Worm (Caenorhabditis elegans) whole organism, L3 larva: Measurements from ENCODE around the gene ins-13.

Experiments
- R02D3.7 ChIP-seq: fragments of 150-350 bp; optimal IDR thresholded peaks from 2 replicates; lab custom pipeline; 2014; ENCODE audit warnings: missing biosample characterization, missing genetic modification characterization
- aly-2 ChIP-seq: fragments of 150-350 bp; optimal IDR thresholded peaks from 2 replicates; lab custom pipeline; 2014; ENCODE audit warnings: missing biosample characterization, missing genetic modification characterization
- ceh-16 ChIP-seq: sonication (generic microtip); optimal IDR thresholded peaks from 2 replicates; lab custom pipeline; 2017; ENCODE audit warnings: missing biosample characterization, missing genetic modification characterization
- ceh-28 ChIP-seq: fragments of 150-350 bp; optimal IDR thresholded peaks from 2 replicates; lab custom pipeline; 2014; ENCODE audit warnings: missing biosample characterization, missing genetic modification reagents, missing genetic modification characterization
- ceh-82 ChIP-seq: fragments of 150-350 bp; optimal IDR thresholded peaks from 2 replicates; lab custom pipeline; 2014; ENCODE audit warnings: missing biosample characterization, missing genetic modification characterization
- daf-12 ChIP-seq: fragments of 150-350 bp; optimal IDR thresholded peaks from 2 replicates; lab custom pipeline; 2014; ENCODE audit warnings: missing biosample characterization, missing genetic modification reagents, missing genetic modification characterization
- egl-27 ChIP-seq: sonication (generic microtip); optimal IDR thresholded peaks from 4 replicates; lab custom pipeline; 2017; ENCODE audit warnings: missing biosample characterization, missing genetic modification reagents, missing genetic modification characterization
- egl-5 ChIP-seq: fragments of 150-350 bp; optimal IDR thresholded peaks from 2 replicates; lab custom pipeline; 2017; ENCODE audit warnings: missing biosample characterization, missing genetic modification reagents, missing genetic modification characterization, inconsistent platforms
- elt-2 ChIP-seq: sonication (generic microtip); optimal IDR thresholded peaks from 2 replicates; lab custom pipeline; 2016; ENCODE audit warnings: missing genetic modification reagents, mild to moderate bottlenecking, missing genetic modification characterization, missing compliant biosample characterization
- elt-3 ChIP-seq, 3 experiments: fragments of 150-350 bp in 1 of 3; sonication (generic microtip) in 2 of 3; optimal IDR thresholded peaks; 2 replicates in 2 of 3; 4 replicates in 1 of 3; lab custom pipeline; 2014 to 2017; ENCODE audit warnings: missing biosample characterization in 3 of 3, missing genetic modification characterization in 3 of 3
- eor-1 ChIP-seq, 2 experiments: fragments of 150-350 bp; optimal IDR thresholded peaks; 2 replicates each; lab custom pipeline; 2014 to 2018; ENCODE audit warnings: missing biosample characterization in 2 of 2, missing genetic modification characterization in 2 of 2
- fkh-2 ChIP-seq: fragments of 150-350 bp; optimal IDR thresholded peaks from 2 replicates; lab custom pipeline; 2014; ENCODE audit warnings: missing biosample characterization, missing genetic modification reagents, missing genetic modification characterization
- fos-1 ChIP-seq: fragments of 150-350 bp; optimal IDR thresholded peaks from 2 replicates; lab custom pipeline; 2014; ENCODE audit warnings: missing biosample characterization, missing genetic modification characterization
- jun-1 ChIP-seq: fragments of 150-350 bp; optimal IDR thresholded peaks from 2 replicates; lab custom pipeline; 2014; ENCODE audit warnings: missing biosample characterization, missing genetic modification reagents, missing genetic modification characterization
- lin-15B ChIP-seq: fragments of 150-350 bp; optimal IDR thresholded peaks from 2 replicates; lab custom pipeline; 2014; ENCODE audit warnings: missing biosample characterization, missing genetic modification characterization
- lin-39 ChIP-seq: fragments of 150-350 bp; optimal IDR thresholded peaks from 2 replicates; lab custom pipeline; 2018; ENCODE audit warnings: missing biosample characterization, missing genetic modification reagents, missing genetic modification characterization
- lsy-12 ChIP-seq: sonication (generic microtip); optimal IDR thresholded peaks from 2 replicates; lab custom pipeline; 2016; ENCODE audit warnings: mild to moderate bottlenecking, missing genetic modification characterization, missing compliant biosample characterization
- mdl-1 ChIP-seq: fragments of 150-350 bp; optimal IDR thresholded peaks from 2 replicates; lab custom pipeline; 2014; ENCODE audit warnings: missing biosample characterization, missing genetic modification characterization
- mml-1 ChIP-seq: fragments of 150-350 bp; sonication (generic microtip); optimal IDR thresholded peaks from 3 replicates; lab custom pipeline; 2014; ENCODE audit warnings: missing biosample characterization, missing genetic modification characterization
- nhr-11 ChIP-seq: fragments of 150-350 bp; optimal IDR thresholded peaks from 2 replicates; lab custom pipeline; 2014; ENCODE audit warnings: missing biosample characterization, missing genetic modification characterization
- nhr-23 ChIP-seq: fragments of 150-350 bp; optimal IDR thresholded peaks from 2 replicates; lab custom pipeline; 2014; ENCODE audit warnings: missing biosample characterization, missing genetic modification reagents, missing genetic modification characterization
- nhr-237 ChIP-seq: fragments of 150-350 bp; optimal IDR thresholded peaks from 2 replicates; lab custom pipeline; 2014; ENCODE audit warnings: missing biosample characterization, missing genetic modification characterization
- nhr-25 ChIP-seq: sonication (generic microtip); optimal IDR thresholded peaks from 2 replicates; lab custom pipeline; 2017; ENCODE audit warnings: missing biosample characterization, missing genetic modification characterization
- nhr-28 ChIP-seq: fragments of 150-350 bp; optimal IDR thresholded peaks from 2 replicates; lab custom pipeline; 2014; ENCODE audit warnings: missing biosample characterization, missing genetic modification characterization
- nhr-77 ChIP-seq: fragments of 150-350 bp; optimal IDR thresholded peaks from 2 replicates; lab custom pipeline; 2014; ENCODE audit warnings: missing biosample characterization, missing genetic modification characterization
- pha-4 ChIP-seq: fragments of 150-350 bp; optimal IDR thresholded peaks from 2 replicates; lab custom pipeline; 2014; ENCODE audit warnings: missing biosample characterization, missing genetic modification reagents, missing genetic modification characterization
- pqm-1 ChIP-seq: fragments of 150-350 bp; optimal IDR thresholded peaks from 2 replicates; lab custom pipeline; 2017; ENCODE audit warnings: missing biosample characterization, missing genetic modification characterization, inconsistent platforms
- sea-2 ChIP-seq: fragments of 150-350 bp; sonication (generic microtip); optimal IDR thresholded peaks from 4 replicates; lab custom pipeline; 2014; ENCODE audit warnings: missing biosample characterization, missing genetic modification reagents, missing genetic modification characterization
- skn-1 ChIP-seq: fragments of 150-350 bp; optimal IDR thresholded peaks from 2 replicates; lab custom pipeline; 2014; ENCODE audit warnings: missing biosample characterization, missing genetic modification characterization
- snpc-4 ChIP-seq: fragments of 150-350 bp; optimal IDR thresholded peaks from 2 replicates; lab custom pipeline; 2014; ENCODE audit warnings: missing biosample characterization, missing genetic modification characterization
- tbx-2 ChIP-seq: sonication (generic microtip); optimal IDR thresholded peaks from 2 replicates; lab custom pipeline; 2016; ENCODE audit warnings: mild to moderate bottlenecking, missing genetic modification characterization, missing compliant biosample characterization
- unc-62 ChIP-seq: fragments of 150-350 bp; sonication (generic microtip); optimal IDR thresholded peaks from 4 replicates; lab custom pipeline; 2014; ENCODE audit warnings: missing biosample characterization, missing genetic modification reagents, missing genetic modification characterization
- zag-1 ChIP-seq: fragments of 150-350 bp; optimal IDR thresholded peaks from 2 replicates; lab custom pipeline; 2014; ENCODE audit warnings: missing biosample characterization, missing genetic modification characterization

The ins-13 gene

DNA sequence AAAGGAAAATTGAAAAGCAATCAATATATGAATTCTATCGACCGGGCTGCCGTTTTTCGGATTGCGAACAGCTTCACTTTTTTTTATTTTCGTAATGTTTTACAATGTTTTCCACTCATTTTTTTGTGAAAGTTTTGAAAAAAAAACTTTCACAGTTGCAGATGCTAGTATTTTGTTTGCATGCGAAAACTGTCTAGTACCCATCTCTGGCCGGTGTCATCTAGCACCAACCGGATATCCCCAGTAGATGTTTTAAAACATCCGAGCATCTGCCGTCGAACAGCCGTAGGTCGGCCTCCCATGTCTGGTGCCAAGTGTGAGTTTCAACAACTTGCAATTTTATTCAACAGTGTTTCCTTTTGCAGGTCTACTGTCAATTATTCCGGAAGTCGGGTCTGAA is 23.3 kb downstream of the ins-13 start, which contains the start of gene ZK177.12:
ZK177.12 (plus strand) TSS at position 301 of the 400 bp plus-strand sequence.
- TF ChIP-seq snpc-4 (tag; lab: Kevin White, UChicago): no peak
- no peak for TF ChIP-seq nhr-237
- TF ChIP-seq elt-2 (tag; lab: Kevin White, UChicago): no peak
- no peak for TF ChIP-seq unc-62 (GFP tag; lab: Kevin White, UChicago)
- TF ChIP-seq egl-5 (tag; lab: Kevin White, UChicago): no peak
- TF ChIP-seq nhr-23 (tag; lab: Kevin White, UChicago): no peak
- no peak for TF ChIP-seq pha-4 (tag; lab: Kevin White, UChicago)
- TF ChIP-seq nhr-25 (tag; lab: Kevin White, UChicago): no peak
- TF ChIP-seq, all 47 proteins: peak for 0

DNA sequence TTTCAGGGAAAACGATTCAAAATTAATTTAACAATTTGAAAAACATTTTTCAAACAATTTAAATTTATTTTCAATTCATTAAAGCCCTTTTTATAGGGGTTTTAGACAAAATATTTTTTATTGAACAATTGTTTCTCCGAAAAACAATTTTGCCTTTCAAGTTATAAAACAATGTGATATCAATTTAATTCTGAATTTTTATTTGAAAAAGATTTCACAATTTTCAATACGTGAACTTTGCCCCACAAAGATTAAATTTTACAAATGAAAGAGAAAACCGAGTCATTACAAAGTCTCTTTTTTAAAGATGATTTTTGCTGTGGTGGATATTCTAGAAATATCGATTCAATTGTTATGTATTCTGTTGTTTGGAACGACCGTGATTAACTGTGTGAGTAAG is 25.8 kb downstream of the ins-13 start, which contains the start of gene ZK177.2:
ZK177.2 (plus strand) TSS at position 301 of the 400 bp plus-strand sequence.
- TF ChIP-seq aly-2 (tag; lab: Kevin White, UChicago) (no peak), eor-1 (tag; optimal IDR thresholded peaks at IDR 0.05; lab: Kevin White, UChicago) (no peak), ceh-82 (tag; lab: Kevin White, UChicago) (no peak), nhr-77 (tag; lab: Kevin White, UChicago) (no peak), skn-1 (tag; lab: Kevin White, UChicago) (no peak), nhr-23 (tag; lab: Kevin White, UChicago) (no peak), nhr-11 (tag; lab: Kevin White, UChicago) (no peak), jun-1 (tag; lab: Kevin White, UChicago) (no peak), elt-2 (tag; lab: Kevin White, UChicago) (no peak), ceh-28 (tag; lab: Kevin White, UChicago) (no peak), nhr-28 (no peak), mdl-1 (tag; lab: Kevin White, UChicago) (no peak)

DNA sequence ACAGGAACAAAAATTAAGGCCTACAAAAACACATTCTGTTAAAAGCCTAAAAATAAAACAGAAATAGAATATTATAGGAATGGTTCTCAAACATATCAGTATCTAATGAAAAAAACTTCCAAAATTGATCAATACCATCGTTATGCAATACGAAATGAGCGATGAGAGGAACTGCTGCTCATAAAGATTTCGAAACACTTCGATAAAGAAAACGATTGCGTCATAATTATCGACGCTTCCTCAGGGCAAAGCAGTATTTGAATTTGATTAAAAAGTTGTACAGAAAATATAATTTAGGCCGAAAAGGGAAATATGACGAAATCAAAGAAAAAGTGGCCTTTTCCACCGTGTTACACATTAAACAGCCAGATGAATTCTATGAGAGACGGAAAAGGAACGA is 26.6 kb downstream of the ins-13 start:
- TF ChIP-seq egl-27 (tag; lab: Kevin White, UChicago) (no peak), lin-15B (no peak), zag-1 (tag; lab: Kevin White, UChicago) (no peak), unc-62 (GFP tag; lab: Kevin White, UChicago) (no peak), daf-12 (tag; lab: Kevin White, UChicago) (no peak), nhr-28 (no peak), fkh-2 (tag; lab: Kevin White, UChicago) (no peak), sea-2 (GFP tag; lab: Kevin White, UChicago) (no peak), ceh-16 (no peak)

DNA sequence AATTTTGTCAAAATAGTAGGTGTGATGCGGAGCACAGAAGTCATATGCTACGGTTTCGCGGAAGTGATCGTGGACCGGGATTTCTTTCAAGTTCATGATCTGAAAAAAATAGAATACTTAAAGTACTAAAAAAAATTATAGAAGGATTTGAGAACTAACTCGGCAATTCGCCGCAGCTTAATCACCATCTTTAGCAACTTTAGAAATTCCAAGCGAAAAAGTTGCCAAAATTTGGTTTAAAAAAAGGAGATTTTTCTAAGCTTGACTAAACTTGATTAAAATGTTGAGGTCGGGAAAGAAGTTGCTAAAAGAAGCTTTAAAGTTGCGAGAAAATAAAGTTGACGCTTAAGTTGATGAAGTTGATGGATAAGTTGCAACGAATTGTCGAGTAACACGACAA is 27.0 kb downstream of the ins-13 start, which contains the start of gene ZK177.9:
ZK177.9 (minus strand) TSS at position 101 of the 400 bp plus-strand sequence.
- TF ChIP-seq fos-1 (no peak), fkh-2 (tag; lab: Kevin White, UChicago) (no peak), elt-3 (tag; optimal IDR thresholded peaks at IDR 0.05; lab: Kevin White, UChicago) (no peak), lin-39 (no peak), ceh-16 (no peak), elt-2 (tag; lab: Kevin White, UChicago) (no peak), nhr-11 (tag; lab: Kevin White, UChicago) (no peak), ceh-28 (tag; lab: Kevin White, UChicago) (no peak), lsy-12 (tag; lab: Kevin White, UChicago) (no peak), mml-1 (tag; lab: Kevin White, UChicago) (no peak)

DNA sequence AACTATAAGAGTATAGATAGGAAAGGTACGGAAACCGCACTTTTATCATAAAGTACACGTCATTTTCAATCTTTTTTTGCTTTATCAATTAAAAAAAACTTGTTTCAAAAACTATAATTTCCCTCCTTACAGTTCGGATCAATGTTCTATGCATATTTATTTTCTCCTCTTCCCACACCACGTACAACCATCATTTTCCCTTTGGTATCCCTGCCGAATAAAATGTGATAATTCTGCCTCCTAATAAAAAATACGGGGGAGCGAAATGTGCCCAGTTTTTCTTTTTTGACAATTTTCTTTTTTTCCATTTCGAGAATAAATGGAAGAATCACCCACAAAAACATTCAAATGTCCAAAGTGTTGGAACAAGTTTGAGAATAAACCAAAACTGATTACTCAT is 29.1 kb downstream of the ins-13 start, which contains the start of gene ZK177.3:
ZK177.3 (plus strand) TSS at position 301 of the 400 bp plus-strand sequence.
- TF ChIP-seq R02D3.7 (tag; lab: Kevin White, UChicago) (no peak), unc-62 (GFP tag; lab: Kevin White, UChicago) (no peak), tbx-2 (no peak), elt-2 (tag; lab: Kevin White, UChicago) (peak; percentile 65), lin-15B (no peak)
- TF ChIP-seq, all 47 proteins: peak for 1

DNA sequence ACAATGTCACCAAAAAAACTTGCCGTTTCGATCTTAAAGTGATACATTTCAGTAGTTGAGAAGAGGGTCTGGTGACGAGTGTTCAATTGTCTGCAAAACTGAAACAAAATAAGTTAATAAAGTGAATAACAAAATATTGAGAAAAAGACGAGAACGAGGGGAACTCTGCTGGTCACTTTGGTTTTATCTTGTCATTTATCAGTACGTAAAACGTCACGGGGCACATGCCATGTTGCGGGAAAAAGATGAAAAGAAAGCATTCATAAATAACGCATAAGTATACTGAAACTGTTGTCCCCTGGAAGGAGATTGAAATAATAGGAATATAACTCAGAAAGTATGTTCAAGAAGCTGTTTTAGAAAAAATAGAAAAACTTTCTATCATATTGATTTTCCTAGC is 29.8 kb downstream of the ins-13 start, which contains the start of gene sahd-1:
sahd-1 (minus strand) TSS at position 100 of the 400 bp plus-strand sequence.
- TF ChIP-seq tbx-2 (no peak), lin-39 (no peak), egl-27 (tag; lab: Kevin White, UChicago) (no peak), pqm-1 (tag; lab: Kevin White, UChicago) (peak; percentile 38), aly-2 (tag; lab: Kevin White, UChicago) (no peak), daf-12 (tag; lab: Kevin White, UChicago) (no peak), elt-2 (tag; lab: Kevin White, UChicago) (peak; percentile 64), mdl-1 (tag; lab: Kevin White, UChicago) (no peak)
